Worm (Caenorhabditis elegans) whole organism, L1 larva: ENCODE data around the gene F59B10.2.

ENCODE experiments used
- C16A3.4 ChIP-seq: fragments of 150-350 bp; optimal IDR thresholded peaks from 2 replicates; lab custom pipeline; 2014; ENCODE audit warnings: missing biosample characterization, missing genetic modification characterization
- C34B4.2 ChIP-seq: sonication (generic microtip); optimal IDR thresholded peaks from 2 replicates; lab custom pipeline; 2017; ENCODE audit warnings: mild to moderate bottlenecking, missing genetic modification characterization, missing compliant biosample characterization
- Y116A8C.19 ChIP-seq: sonication (generic microtip); optimal IDR thresholded peaks from 2 replicates; lab custom pipeline; 2016; ENCODE audit warnings: missing compliant biosample characterization, missing genetic modification characterization, borderline replicate concordance
- aha-1 ChIP-seq: fragments of 150-350 bp; optimal IDR thresholded peaks from 2 replicates; lab custom pipeline; 2014; ENCODE audit warnings: missing biosample characterization, missing genetic modification characterization
- aly-2 ChIP-seq: fragments of 150-350 bp; optimal IDR thresholded peaks from 2 replicates; lab custom pipeline; 2014; ENCODE audit warnings: missing biosample characterization, missing genetic modification characterization
- blmp-1 ChIP-seq: fragments of 150-350 bp; optimal IDR thresholded peaks from 2 replicates; lab custom pipeline; 2014; ENCODE audit warnings: missing biosample characterization, missing genetic modification characterization
- ceh-82 ChIP-seq, 3 experiments: fragments of 150-350 bp in 1 of 3; sonication (generic microtip) in 2 of 3; optimal IDR thresholded peaks; 2 replicates each; lab custom pipeline; 2014 to 2017; ENCODE audit warnings: missing biosample characterization in 3 of 3, missing genetic modification characterization in 3 of 3
- ceh-88 ChIP-seq: fragments of 200-800 bp; sonication (Bioruptor generic); IDR thresholded peaks from 2 replicates; pipeline ENCODE4 v1.3.6; 2022; ENCODE audit warnings: missing genetic modification characterization, missing compliant biosample characterization
- efl-1 ChIP-seq, 4 experiments: fragments of 150-350 bp; optimal IDR thresholded peaks in 3 of 4; peaks in 1 of 4; 1 replicate in 1 of 4; 2 replicates in 3 of 4; lab custom pipeline; 2014; ENCODE audit warnings: missing biosample characterization in 2 of 4, missing genetic modification characterization in 2 of 4, missing genetic modification reagents in 2 of 4
- efl-3 ChIP-seq: fragments of 200-800 bp; sonication (Bioruptor generic); optimal IDR thresholded peaks from 2 replicates; lab custom pipeline; 2018; ENCODE audit warnings: mild to moderate bottlenecking, missing genetic modification characterization, missing compliant biosample characterization
- egl-13 ChIP-seq: sonication (generic microtip); optimal IDR thresholded peaks from 2 replicates; lab custom pipeline; 2016; ENCODE audit warnings: missing genotype, missing genetic modification reagents, missing genetic modification characterization, missing compliant biosample characterization
- elt-3 ChIP-seq, 6 experiments: fragments of 150-350 bp in 1 of 6; sonication (generic microtip); optimal IDR thresholded peaks; 2 replicates each; lab custom pipeline; 2017 to 2018; ENCODE audit warnings: missing biosample characterization in 6 of 6, missing genetic modification characterization in 6 of 6, inconsistent platforms in 1 of 6
- ets-5 ChIP-seq: fragments of 200-800 bp; sonication (Bioruptor generic); IDR thresholded peaks from 2 replicates; pipeline ENCODE4 v1.3.6; 2022; ENCODE audit warnings: missing genetic modification characterization, missing compliant biosample characterization
- fkh-4 ChIP-seq: sonication (generic microtip); optimal IDR thresholded peaks from 2 replicates; lab custom pipeline; 2016; ENCODE audit warnings: missing compliant biosample characterization, missing genetic modification characterization, borderline replicate concordance
- fos-1 ChIP-seq: fragments of 150-350 bp; optimal IDR thresholded peaks from 2 replicates; lab custom pipeline; 2014; ENCODE audit warnings: missing biosample characterization, missing genetic modification characterization
- grh-1 ChIP-seq: fragments of 200-800 bp; sonication (Bioruptor generic); IDR thresholded peaks from 2 replicates; pipeline ENCODE4 v1.3.6; 2022; ENCODE audit warnings: missing genetic modification reagents, missing genetic modification characterization, missing compliant biosample characterization
- hlh-17 ChIP-seq: fragments of 200-800 bp; sonication (Bioruptor generic); optimal IDR thresholded peaks from 2 replicates; lab custom pipeline; 2018; ENCODE audit warnings: missing genetic modification characterization, mild to moderate bottlenecking, missing compliant biosample characterization, moderate library complexity, borderline replicate concordance
- hpl-2 ChIP-seq: fragments of 150-350 bp; optimal IDR thresholded peaks from 2 replicates; lab custom pipeline; 2014; ENCODE audit warnings: missing biosample characterization, missing genetic modification reagents, missing genetic modification characterization
- isw-1 ChIP-seq: fragments of 200-800 bp; sonication (Bioruptor generic); IDR thresholded peaks from 2 replicates; pipeline ENCODE4 v1.3.6; 2022; ENCODE audit warnings: missing genetic modification characterization, missing compliant biosample characterization
- lin-13 ChIP-seq: fragments of 150-350 bp; optimal IDR thresholded peaks from 2 replicates; lab custom pipeline; 2014; ENCODE audit warnings: missing biosample characterization, missing genetic modification reagents, missing genetic modification characterization
- lin-15B ChIP-seq: fragments of 150-350 bp; sonication (generic microtip); optimal IDR thresholded peaks from 3 replicates; lab custom pipeline; 2014; ENCODE audit warnings: missing biosample characterization, missing genetic modification characterization
- lin-35 ChIP-seq, 2 experiments: fragments of 150-350 bp; optimal IDR thresholded peaks; 2 replicates each; lab custom pipeline; 2014; ENCODE audit warnings: missing biosample characterization in 2 of 2, missing genetic modification characterization in 2 of 2, missing genetic modification reagents in 2 of 2
- lin-39 ChIP-seq: fragments of 150-350 bp; optimal IDR thresholded peaks from 2 replicates; lab custom pipeline; 2014; ENCODE audit warnings: missing biosample characterization, missing genetic modification reagents, missing genetic modification characterization
- lsy-2 ChIP-seq, 2 experiments: fragments of 150-350 bp; optimal IDR thresholded peaks; 2 replicates each; lab custom pipeline; 2014; ENCODE audit warnings: missing biosample characterization in 2 of 2, missing genetic modification characterization in 2 of 2
- mab-9 ChIP-seq: fragments of 200-800 bp; sonication (Bioruptor generic); IDR thresholded peaks from 2 replicates; pipeline ENCODE4 v1.3.6; 2022; ENCODE audit warnings: missing genetic modification reagents, missing genetic modification characterization, missing compliant biosample characterization
- mdl-1 ChIP-seq, 2 experiments: fragments of 150-350 bp; optimal IDR thresholded peaks; 2 replicates each; lab custom pipeline; 2014 to 2017; ENCODE audit warnings: missing biosample characterization in 2 of 2, missing genetic modification characterization in 2 of 2, inconsistent platforms in 1 of 2
- mef-2 ChIP-seq: fragments of 150-350 bp; optimal IDR thresholded peaks from 2 replicates; lab custom pipeline; 2014; ENCODE audit warnings: missing biosample characterization, missing genetic modification characterization
- mep-1 ChIP-seq: fragments of 150-350 bp; optimal IDR thresholded peaks from 2 replicates; lab custom pipeline; 2014; ENCODE audit warnings: missing biosample characterization, missing genetic modification characterization
- nhr-11 ChIP-seq: fragments of 150-350 bp; optimal IDR thresholded peaks from 2 replicates; lab custom pipeline; 2014; ENCODE audit warnings: missing biosample characterization, missing genetic modification characterization
- nhr-12 ChIP-seq: sonication (generic microtip); optimal IDR thresholded peaks from 2 replicates; lab custom pipeline; 2017; ENCODE audit warnings: missing biosample characterization, missing genetic modification characterization
- nhr-19 ChIP-seq: fragments of 200-800 bp; sonication (Bioruptor generic); conservative IDR thresholded peaks from 2 replicates; pipeline ENCODE4 v1.3.6; 2022; ENCODE audit warnings: missing genetic modification characterization, missing compliant biosample characterization
- nhr-20 ChIP-seq: sonication (generic microtip); optimal IDR thresholded peaks from 2 replicates; lab custom pipeline; 2016; ENCODE audit warnings: mild to moderate bottlenecking, missing genetic modification characterization, missing compliant biosample characterization
- nhr-237 ChIP-seq: fragments of 150-350 bp; optimal IDR thresholded peaks from 2 replicates; lab custom pipeline; 2014; ENCODE audit warnings: missing biosample characterization, missing genetic modification characterization
- nhr-77 ChIP-seq: fragments of 150-350 bp; optimal IDR thresholded peaks from 2 replicates; lab custom pipeline; 2014; ENCODE audit warnings: missing biosample characterization, missing genetic modification characterization
- nhr-84 ChIP-seq: sonication (generic microtip); optimal IDR thresholded peaks from 2 replicates; lab custom pipeline; 2017; ENCODE audit warnings: missing biosample characterization, missing genetic modification characterization
- nhr-90 ChIP-seq: sonication (generic microtip); optimal IDR thresholded peaks from 2 replicates; lab custom pipeline; 2016; ENCODE audit warnings: mild to moderate bottlenecking, missing genetic modification characterization, missing compliant biosample characterization; ENCODE audit not compliant: poor library complexity
- pax-3 ChIP-seq: fragments of 200-800 bp; sonication (Bioruptor generic); optimal IDR thresholded peaks from 2 replicates; lab custom pipeline; 2018; ENCODE audit warnings: mild to moderate bottlenecking, missing genetic modification characterization, moderate library complexity, missing compliant biosample characterization
- pqm-1 ChIP-seq: sonication (generic microtip); optimal IDR thresholded peaks from 3 replicates; lab custom pipeline; 2017; ENCODE audit warnings: missing biosample characterization, missing genetic modification characterization
- skn-1 ChIP-seq: fragments of 150-350 bp; optimal IDR thresholded peaks from 2 replicates; lab custom pipeline; 2014; ENCODE audit warnings: missing biosample characterization, missing genetic modification characterization
- snpc-4 ChIP-seq: fragments of 150-350 bp; optimal IDR thresholded peaks from 2 replicates; lab custom pipeline; 2014; ENCODE audit warnings: missing biosample characterization, missing genetic modification characterization
- tbx-2 ChIP-seq: sonication (generic microtip); optimal IDR thresholded peaks from 2 replicates; lab custom pipeline; 2016; ENCODE audit warnings: missing genetic modification characterization, missing compliant biosample characterization
- tlp-1 ChIP-seq: fragments of 150-350 bp; optimal IDR thresholded peaks from 2 replicates; lab custom pipeline; 2014; ENCODE audit warnings: missing biosample characterization, missing genetic modification characterization
- unc-130 ChIP-seq: fragments of 150-350 bp; optimal IDR thresholded peaks from 2 replicates; lab custom pipeline; 2017; ENCODE audit warnings: missing biosample characterization, missing genetic modification characterization, inconsistent platforms
- unc-62 ChIP-seq: fragments of 150-350 bp; optimal IDR thresholded peaks from 2 replicates; lab custom pipeline; 2014; ENCODE audit warnings: missing biosample characterization, missing genetic modification reagents, missing genetic modification characterization
- unc-98 ChIP-seq: fragments of 200-800 bp; sonication (Bioruptor generic); IDR thresholded peaks from 2 replicates; pipeline ENCODE4 v1.3.6; 2022; ENCODE audit warnings: missing genetic modification characterization, missing compliant biosample characterization
- vab-15 ChIP-seq: sonication (generic microtip); optimal IDR thresholded peaks from 2 replicates; lab custom pipeline; 2017; ENCODE audit warnings: missing genotype, mild to moderate bottlenecking, missing genetic modification characterization, missing compliant biosample characterization
- xbp-1 ChIP-seq: sonication (generic microtip); optimal IDR thresholded peaks from 2 replicates; lab custom pipeline; 2016; ENCODE audit warnings: missing genetic modification characterization, missing compliant biosample characterization
- zag-1 ChIP-seq: fragments of 150-350 bp; optimal IDR thresholded peaks from 2 replicates; lab custom pipeline; 2014; ENCODE audit warnings: missing biosample characterization, missing genetic modification characterization
- zip-4 ChIP-seq: fragments of 200-800 bp; sonication (Bioruptor generic); optimal IDR thresholded peaks from 2 replicates; lab custom pipeline; 2018; ENCODE audit warnings: mild to moderate bottlenecking, missing genetic modification characterization, moderate library complexity, missing compliant biosample characterization
- ztf-11 ChIP-seq, 2 experiments: sonication (generic microtip); optimal IDR thresholded peaks; 2 replicates each; lab custom pipeline; 2016 to 2017; ENCODE audit warnings: missing genetic modification characterization in 2 of 2, missing biosample characterization in 1 of 2, missing compliant biosample characterization in 1 of 2

F59B10.2 gene

ce11 chrII:10548778-10549671 is 39.4 kb upstream of the F59B10.2 start (continued):
- TF ChIP-seq lin-35 (GFP tag; optimal IDR thresholded peaks at IDR 0.05; lab: Kevin White, UChicago) (peak; percentile 72 to 77), mef-2 (tag; lab: Kevin White, UChicago) (peak; percentile 45), nhr-77 (tag; lab: Kevin White, UChicago) (peak; percentile 70), fkh-4 (tag; lab: Kevin White, UChicago) (no peak), nhr-237 (tag; lab: Kevin White, UChicago) (peak; percentile 48), lsy-2 (tag; optimal IDR thresholded peaks at IDR 0.05; lab: Kevin White, UChicago) (peak; percentile 81 to 90), hlh-17 (GFP tag; lab: Kevin White, UChicago) (no peak), ceh-82 (tag; optimal IDR thresholded peaks at IDR 0.05; lab: Kevin White, UChicago) (peak; percentile 85 to 95 (median 94)), efl-3 (GFP tag; lab: Kevin White, UChicago) (no peak), pqm-1 (no peak), isw-1 (GFP tag; lab: Robert Waterston, UW) (peak; percentile 59), tbx-2 (tag; lab: Kevin White, UChicago) (peak; percentile 83), lin-13 (peak; percentile 94), unc-62 (no peak), lin-39 (tag; lab: Kevin White, UChicago) (no peak), C34B4.2 (tag; lab: Kevin White, UChicago) (no peak), tlp-1 (tag; lab: Kevin White, UChicago) (no peak), blmp-1 (tag; lab: Kevin White, UChicago) (peak; percentile 46), xbp-1 (peak; percentile 78), ets-5 (0 out of 2 replicates have a peak, but pooled peaks have one; percentile 5), nhr-20 (tag; lab: Kevin White, UChicago) (peak; percentile 82), nhr-90 (tag; lab: Kevin White, UChicago) (peak; percentile 65), nhr-19 (GFP tag; lab: Robert Waterston, UW) (peak; percentile 76), nhr-84 (tag; lab: Kevin White, UChicago) (no peak), elt-3 (tag; optimal IDR thresholded peaks at IDR 0.05; lab: Kevin White, UChicago) (peak in 4 of 6 experiments; percentile 17 to 64 (median 50)), zip-4 (GFP tag; lab: Kevin White, UChicago) (no peak), efl-1 (optimal IDR thresholded peaks at IDR 0.05; lab: Kevin White, UChicago) (peak; percentile 71 to 82), efl-1 (GFP tag; optimal IDR thresholded peaks at IDR 0.05 in 1 of 2; lab: Kevin White, UChicago) (peak; percentile 44 to 92), fos-1 (tag; lab: Kevin White, UChicago) (peak; percentile 50), nhr-12 (no peak), lin-15B (tag; lab: Kevin White, UChicago) (peak; percentile 44), mab-9 (peak; percentile 66), ceh-88 (GFP tag; lab: Robert Waterston, UW) (peak; percentile 64), Y116A8C.19 (tag; lab: Kevin White, UChicago) (no peak), ztf-11 (tag; optimal IDR thresholded peaks at IDR 0.05; lab: Kevin White, UChicago) (peak in 1 of 2 experiments; percentile 72), hpl-2 (GFP tag; lab: Kevin White, UChicago) (no peak), vab-15 (tag; lab: Kevin White, UChicago) (no peak), unc-130 (tag; lab: Kevin White, UChicago) (peak; percentile 22), mdl-1 (tag; optimal IDR thresholded peaks at IDR 0.05; lab: Kevin White, UChicago) (peak; percentile 85 to 95), egl-13 (tag; lab: Kevin White, UChicago) (peak; percentile 49), aha-1 (no peak), aly-2 (peak; percentile 16), mep-1 (peak; percentile 48), skn-1 (peak; percentile 91), pax-3 (peak; percentile 66), unc-98 (GFP tag; lab: Robert Waterston, UW) (no peak), zag-1 (tag; lab: Kevin White, UChicago) (no peak), nhr-11 (tag; lab: Kevin White, UChicago) (peak; percentile 80), C16A3.4 (tag; lab: Kevin White, UChicago) (peak; percentile 85), grh-1 (GFP tag; lab: Robert Waterston, UW) (peak; percentile 39), snpc-4 (tag; lab: Kevin White, UChicago) (peak; percentile 59)
